Worm (Caenorhabditis elegans): ENCODE results near the gene srh-166.
"Not testable (repeated sequence)": the region's sequence is repeated elsewhere in the genome, so short reads cannot be mapped to it uniquely, and the experiment has no call there.

Gene srh-166

DNA sequence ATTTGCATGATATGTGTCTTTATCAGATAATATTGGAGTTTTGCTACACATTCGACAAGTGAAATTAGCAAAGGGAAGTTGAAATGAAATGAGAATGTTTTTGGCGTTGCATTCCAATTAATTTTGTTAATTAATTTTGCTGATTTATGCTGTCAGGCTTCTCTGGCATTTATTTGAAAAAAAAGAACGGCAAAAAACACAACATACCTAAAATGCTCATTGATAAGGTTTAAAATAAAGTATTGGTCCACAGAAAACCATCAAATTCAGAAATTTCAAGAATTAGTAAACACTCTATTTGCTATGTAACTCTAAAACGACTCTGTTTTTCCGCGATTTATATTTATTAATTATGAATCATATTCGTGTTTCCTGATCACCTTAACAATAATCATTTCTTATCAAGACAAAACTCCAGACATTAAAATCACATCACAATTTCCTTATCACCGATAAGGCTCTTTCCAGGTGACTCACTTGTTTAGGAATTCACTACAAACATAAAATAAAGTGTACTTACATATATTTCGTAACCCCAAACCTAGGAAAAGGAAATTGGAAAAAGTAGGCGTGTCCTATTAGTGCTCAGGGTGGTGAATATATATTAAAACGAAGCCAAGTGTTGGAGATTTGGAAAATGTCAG lies at the start of gene srh-166, which contains the start of gene Y38H6C.24:
srh-166 (minus strand) TSS at position 51 of the 644 bp plus-strand sequence.
Y38H6C.24 (plus strand) TSS at position 620 of the 644 bp plus-strand sequence.
- no peak for TF ChIP-seq aly-1 (tag; optimal IDR thresholded peaks at IDR 0.05)
- no peak for TF ChIP-seq pes-1 (GFP tag; IDR thresholded peaks at IDR 0.05)
- no peak for TF ChIP-seq hmg-4 (GFP tag; optimal IDR thresholded peaks at IDR 0.05)
- no peak for TF ChIP-seq tbx-11 (GFP tag; IDR thresholded peaks at IDR 0.05)
- no peak for TF ChIP-seq hmbx-1 (tag; optimal IDR thresholded peaks at IDR 0.05)
- TF ChIP-seq flt-1 (GFP tag; IDR thresholded peaks at IDR 0.05), result no peak
- no peak for TF ChIP-seq tbx-37 (GFP tag; conservative IDR thresholded peaks at IDR 0.05)
- TF ChIP-seq hnd-1 (tag; optimal IDR thresholded peaks at IDR 0.05), result no peak
- no peak for TF ChIP-seq ceh-13 (GFP tag; optimal IDR thresholded peaks at IDR 0.05)
- no peak for TF ChIP-seq B0310.2 (tag; optimal IDR thresholded peaks at IDR 0.05)
- no peak for TF ChIP-seq ceh-36 (tag; optimal IDR thresholded peaks at IDR 0.05)
- no peak for TF ChIP-seq scrt-1 (GFP tag; IDR thresholded peaks at IDR 0.05)
- no peak for TF ChIP-seq tra-4 (tag; optimal IDR thresholded peaks at IDR 0.05)
- TF ChIP-seq ama-1 (optimal IDR thresholded peaks at IDR 0.05), result no peak
- no peak for TF ChIP-seq ets-7 (tag; optimal IDR thresholded peaks at IDR 0.05)
- no peak for TF ChIP-seq F13C5.2 (tag; optimal IDR thresholded peaks at IDR 0.05)
- TF ChIP-seq sea-1 (GFP tag; conservative IDR thresholded peaks at IDR 0.05), result no peak

ce11 chrV:20574872-20575271 lies 49.2 kb upstream of the srh-166 start:
- no peak for TF ChIP-seq aly-1 (tag; optimal IDR thresholded peaks at IDR 0.05)
- no peak for TF ChIP-seq tra-4 (tag; optimal IDR thresholded peaks at IDR 0.05)
- TF ChIP-seq scrt-1 (GFP tag; IDR thresholded peaks at IDR 0.05), result no peak
- TF ChIP-seq tbx-11 (GFP tag; IDR thresholded peaks at IDR 0.05), result no peak
- TF ChIP-seq pes-1 (GFP tag; IDR thresholded peaks at IDR 0.05), result no peak
- no peak for TF ChIP-seq hnd-1 (tag; optimal IDR thresholded peaks at IDR 0.05)
- no peak for TF ChIP-seq hmbx-1 (tag; optimal IDR thresholded peaks at IDR 0.05)
- no peak for TF ChIP-seq flt-1 (GFP tag; IDR thresholded peaks at IDR 0.05)
- TF ChIP-seq sea-1 (GFP tag; conservative IDR thresholded peaks at IDR 0.05), result no peak
- no peak for TF ChIP-seq ets-7 (tag; optimal IDR thresholded peaks at IDR 0.05)
- no peak for TF ChIP-seq ceh-36 (tag; optimal IDR thresholded peaks at IDR 0.05)

- no peak for TF ChIP-seq flt-1 (GFP tag; IDR thresholded peaks at IDR 0.05)
- no peak for TF ChIP-seq pes-1 (GFP tag; IDR thresholded peaks at IDR 0.05)
- TF ChIP-seq hnd-1 (tag; optimal IDR thresholded peaks at IDR 0.05), result no peak
- no peak for TF ChIP-seq hmg-4 (GFP tag; optimal IDR thresholded peaks at IDR 0.05)
- TF ChIP-seq ceh-13 (GFP tag; optimal IDR thresholded peaks at IDR 0.05), result no peak
- no peak for TF ChIP-seq tbx-11 (GFP tag; IDR thresholded peaks at IDR 0.05)
- no peak for TF ChIP-seq F13C5.2 (tag; optimal IDR thresholded peaks at IDR 0.05)
- no peak for TF ChIP-seq B0310.2 (tag; optimal IDR thresholded peaks at IDR 0.05)
- TF ChIP-seq ama-1 (optimal IDR thresholded peaks at IDR 0.05), result no peak
- TF ChIP-seq aly-1 (tag; optimal IDR thresholded peaks at IDR 0.05), result no peak
- TF ChIP-seq scrt-1 (GFP tag; IDR thresholded peaks at IDR 0.05), result no peak
- TF ChIP-seq sea-1 (GFP tag; conservative IDR thresholded peaks at IDR 0.05), result no peak
These were observed 48.6 kb upstream of the srh-166 start, which contains the start of gene clec-263 for ce11 chrV:20574314-20574713. Gene clec-263 (plus strand): TSS chrV:20574614.

ce11 chrV:20573392-20573791 lies 47.7 kb upstream of the srh-166 start, which contains the start of gene F26F2.5:
Gene F26F2.5 (plus strand): TSS chrV:20573692.
- no peak for TF ChIP-seq tra-4 (tag; optimal IDR thresholded peaks at IDR 0.05)

ce11 chrV:20568995-20569394 lies 43.3 kb upstream of the srh-166 start, which contains the start of gene F26F2.4:
Gene F26F2.4 (plus strand): TSS chrV:20569295.
- TF ChIP-seq ceh-36, aly-1, hnd-1 (tag; optimal IDR thresholded peaks at IDR 0.05): not testable (repeated sequence)

- TF ChIP-seq tra-4 (tag; optimal IDR thresholded peaks at IDR 0.05) (no peak), F13C5.2 (tag; optimal IDR thresholded peaks at IDR 0.05) (no peak), ets-7 (tag; optimal IDR thresholded peaks at IDR 0.05) (no peak), hnd-1 (tag; optimal IDR thresholded peaks at IDR 0.05) (no peak), aly-1 (tag; optimal IDR thresholded peaks at IDR 0.05) (no peak), ceh-36 (tag; optimal IDR thresholded peaks at IDR 0.05) (no peak), ceh-13 (GFP tag; optimal IDR thresholded peaks at IDR 0.05) (no peak), tbx-37 (GFP tag; conservative IDR thresholded peaks at IDR 0.05) (no peak), hmbx-1 (tag; optimal IDR thresholded peaks at IDR 0.05) (no peak), scrt-1 (GFP tag; IDR thresholded peaks at IDR 0.05) (no peak), hmg-4 (GFP tag; optimal IDR thresholded peaks at IDR 0.05) (no peak), sea-1 (GFP tag; conservative IDR thresholded peaks at IDR 0.05) (no peak), ama-1 (optimal IDR thresholded peaks at IDR 0.05) (no peak), tbx-11 (GFP tag; IDR thresholded peaks at IDR 0.05) (no peak), flt-1 (GFP tag; IDR thresholded peaks at IDR 0.05) (no peak), pes-1 (GFP tag; IDR thresholded peaks at IDR 0.05) (no peak), B0310.2 (tag; optimal IDR thresholded peaks at IDR 0.05) (no peak)
These were observed 40.8 kb upstream of the srh-166 start, which contains the start of gene F26F2.3 for ce11 chrV:20566454-20566853. Gene F26F2.3 (minus strand): TSS chrV:20566554.

DNA sequence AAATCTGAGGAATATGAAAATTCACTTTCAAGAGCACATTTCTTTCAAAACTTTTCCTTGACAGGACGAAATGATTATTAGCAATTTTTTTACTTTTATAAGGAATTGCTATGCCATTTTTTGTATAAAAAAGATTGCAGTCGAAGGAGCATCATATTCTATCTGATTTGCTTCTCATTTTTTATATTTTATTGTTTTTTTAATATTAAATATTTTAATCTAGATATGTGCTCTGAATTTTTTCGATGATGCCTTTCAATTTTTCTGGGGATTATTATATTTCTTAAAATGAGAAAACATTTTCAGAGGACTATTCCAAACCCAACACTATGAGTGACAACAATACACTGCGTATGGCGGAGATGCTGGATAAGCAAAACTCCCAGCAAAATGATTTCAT lies 38.4 kb upstream of the srh-166 start, which contains the start of gene F26F2.13:
F26F2.13 (plus strand) TSS at position 301 of the 400 bp plus-strand sequence.
- TF ChIP-seq flt-1 (GFP tag; IDR thresholded peaks at IDR 0.05); F13C5.2 (tag; optimal IDR thresholded peaks at IDR 0.05); ceh-13 (GFP tag; optimal IDR thresholded peaks at IDR 0.05): not testable (repeated sequence)

ce11 chrV:20561795-20562194 lies 36.1 kb upstream of the srh-166 start, which contains the start of gene F26F2.1:
Gene F26F2.1 (minus strand): TSS chrV:20561895.
- TF ChIP-seq ceh-13 (GFP tag; optimal IDR thresholded peaks at IDR 0.05), result no peak
- TF ChIP-seq flt-1 (GFP tag; IDR thresholded peaks at IDR 0.05), result no peak
- no peak for TF ChIP-seq B0310.2 (tag; optimal IDR thresholded peaks at IDR 0.05)

Measured in whole organism, early embryonic.